Worm (Caenorhabditis elegans): ENCODE results near the gene fbxb-33.

Gene fbxb-33

DNA sequence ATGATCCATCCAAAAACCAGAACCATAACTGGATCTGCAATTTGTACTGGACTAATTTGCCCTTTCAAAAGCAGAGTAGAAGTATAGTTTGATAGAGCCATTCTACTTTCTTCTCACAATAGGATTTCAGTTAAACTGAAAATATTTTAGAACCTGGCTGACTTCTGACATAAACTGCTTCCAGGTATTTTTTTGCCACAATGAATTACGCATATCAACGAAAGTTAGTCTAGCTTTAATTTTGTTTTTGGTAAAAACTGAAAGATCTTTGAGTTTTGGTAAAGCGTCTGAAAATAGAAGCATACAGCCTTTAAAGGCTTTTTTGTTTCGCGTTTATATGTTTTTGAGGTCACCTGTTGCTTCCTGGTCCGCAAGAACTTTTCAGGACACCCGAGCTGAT lies 43.4 kb downstream of the fbxb-33 start, which contains the start of gene srx-101:
TSS of gene srx-101 (minus strand) at position 101 of the 400 bp plus-strand sequence.
- TF ChIP-seq ceh-82 (tag; optimal IDR thresholded peaks at IDR 0.05) (no peak), mdl-1 (tag; optimal IDR thresholded peaks at IDR 0.05) (no peak), lin-39 (tag; optimal IDR thresholded peaks at IDR 0.05) (no peak), unc-98 (GFP tag; IDR thresholded peaks at IDR 0.05) (no peak), C34B4.2 (tag; optimal IDR thresholded peaks at IDR 0.05) (no peak), nhr-28 (tag; optimal IDR thresholded peaks at IDR 0.05) (no peak)

DNA sequence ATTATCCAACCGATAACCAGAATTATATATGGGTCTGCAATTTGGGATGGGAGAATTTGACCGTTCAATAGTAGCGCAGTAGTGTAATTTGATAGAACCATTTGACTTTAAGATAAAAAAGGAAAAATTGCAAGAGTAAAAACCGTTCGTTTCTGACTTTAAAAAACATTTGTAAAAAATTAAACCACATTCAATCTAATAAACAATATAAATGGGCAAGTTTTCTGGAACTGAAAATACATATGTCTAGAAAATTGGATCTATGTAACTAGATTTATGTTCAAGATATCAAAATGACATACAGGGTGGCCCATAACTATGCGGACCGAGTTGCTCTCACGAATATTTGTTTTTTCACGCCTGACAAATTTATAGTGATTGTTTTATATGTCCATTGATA lies 47.5 kb downstream of the fbxb-33 start, which contains the start of gene srx-102:
TSS of gene srx-102 (minus strand) at position 101 of the 400 bp plus-strand sequence.
- TF ChIP-seq lir-3 (tag; optimal IDR thresholded peaks at IDR 0.05; ENCODE audit: poor library complexity) (no peak), pqm-1 (tag; optimal IDR thresholded peaks at IDR 0.05) (no peak), ets-5 (GFP tag; IDR thresholded peaks at IDR 0.05) (no peak), ceh-8 (GFP tag; optimal IDR thresholded peaks at IDR 0.05) (no peak), C04F5.9 (tag; optimal IDR thresholded peaks at IDR 0.05) (no peak), nhr-90 (tag; optimal IDR thresholded peaks at IDR 0.05; ENCODE audit: poor library complexity) (no peak), hlh-4 (tag; optimal IDR thresholded peaks at IDR 0.05) (no peak)

All from whole organism, L1 larva.